Worm (Caenorhabditis elegans): Measurements from ENCODE around the gene T24C12.3.

ce11 chrX:2204963-2205362, 1.3 kb upstream of the T24C12.3 start, which contains the start of gene T24C12.4:
- TF ChIP-seq T20F7.1 (GFP tag; optimal IDR thresholded peaks at IDR 0.05), result no peak
- TF ChIP-seq ZK546.5 (tag; optimal IDR thresholded peaks at IDR 0.05), result no peak
- TF ChIP-seq ama-1 (optimal IDR thresholded peaks at IDR 0.05), result no peak
- TF ChIP-seq vab-7 (GFP tag; IDR thresholded peaks at IDR 0.05), result no peak
- TF ChIP-seq php-3 (GFP tag; IDR thresholded peaks at IDR 0.05), result no peak
- no peak for TF ChIP-seq nhr-11 (tag; optimal IDR thresholded peaks at IDR 0.05)

Data from whole organism, L4 larva.